Fruit fly (Drosophila melanogaster) S2 (cell line): Measurements from ENCODE around the gene PGRP-LD.

Source experiments
- CG8478 ChIP-seq: fragments of >200 bp; optimal IDR thresholded peaks from 2 replicates; lab custom pipeline; 2018
- CTCF ChIP-seq, 2 experiments: fragments of >200 bp; optimal IDR thresholded peaks; 2 replicates each; lab custom pipeline; 2018

The PGRP-LD gene

DNA sequence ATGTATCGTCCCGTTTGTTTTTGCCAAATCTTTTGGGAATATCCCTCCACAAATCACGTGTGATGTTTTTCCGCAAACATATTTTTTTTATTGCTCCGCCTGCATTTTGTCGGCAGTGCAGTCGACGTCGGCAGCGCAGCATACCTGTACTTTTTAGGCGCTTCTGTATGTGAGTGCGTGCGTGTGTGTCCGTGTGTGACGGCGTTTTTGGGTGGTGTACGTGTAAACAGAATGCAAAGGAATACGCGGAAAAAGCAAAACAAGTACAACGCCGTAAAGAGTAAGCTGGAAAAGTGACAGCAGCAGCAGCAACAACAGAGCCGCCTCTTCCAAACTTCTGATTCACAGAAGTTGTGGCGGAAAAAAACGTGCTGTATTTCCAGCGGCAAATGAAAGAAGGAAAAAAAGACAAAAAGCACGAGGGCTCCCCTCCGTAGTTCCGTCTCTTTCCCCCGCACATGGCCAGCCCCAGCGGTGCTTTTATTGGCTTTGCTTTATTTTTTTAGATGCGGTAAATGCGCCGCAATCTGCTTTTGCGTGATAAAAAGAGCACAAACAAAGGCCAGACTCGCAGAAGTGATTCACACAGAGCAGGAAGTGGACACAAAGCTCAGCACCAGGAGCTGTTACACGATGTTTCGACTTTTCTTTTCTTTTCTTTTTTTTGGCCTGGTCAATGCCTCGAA, 9.6 kb upstream of the PGRP-LD start:
- TF ChIP-seq CG8478 (no peak), CTCF (optimal IDR thresholded peaks at IDR 0.05; lab: Kevin White, UChicago) (no peak)

DNA sequence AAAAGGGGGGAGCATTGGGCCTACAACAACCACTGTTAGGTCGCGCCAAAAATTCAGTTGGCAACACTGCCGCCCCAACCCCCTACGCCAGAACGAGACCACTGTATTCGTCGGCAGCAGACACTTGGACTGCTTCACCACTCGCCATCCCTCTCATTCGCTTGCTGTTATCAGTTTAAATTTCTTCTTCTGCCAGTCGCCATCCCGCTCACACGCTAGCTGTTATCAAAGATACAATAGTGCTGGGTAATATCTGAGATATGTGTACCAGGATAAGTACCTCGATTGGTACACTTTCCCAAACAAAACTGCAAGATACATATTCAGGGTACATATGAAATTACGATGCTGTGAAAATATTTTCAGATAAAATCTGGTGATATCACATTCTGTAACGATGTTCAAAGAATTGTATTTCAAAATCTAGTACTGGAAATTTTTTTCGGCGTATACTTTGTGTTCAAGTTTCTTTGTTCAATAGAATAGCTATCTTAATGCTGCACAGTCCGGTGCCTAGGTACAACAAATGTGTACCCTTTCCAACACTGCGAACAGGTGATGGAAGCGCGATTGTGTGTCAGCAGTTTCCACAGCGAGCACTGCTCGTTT, 8.9 kb upstream of the PGRP-LD start:
- no peak for TF ChIP-seq CG8478
- peak; percentile 38 to 61 for TF ChIP-seq CTCF (optimal IDR thresholded peaks at IDR 0.05; lab: Kevin White, UChicago)

dm6 chr3L:5774782-5775181, 5.1 kb upstream of the PGRP-LD start:
- TF ChIP-seq CTCF (optimal IDR thresholded peaks at IDR 0.05; lab: Kevin White, UChicago) (no peak), CG8478 (no peak)

- TF ChIP-seq CG8478 (no peak), CTCF (optimal IDR thresholded peaks at IDR 0.05; lab: Kevin White, UChicago) (no peak)
These were observed 2.7 kb upstream of the PGRP-LD start, which contains the start of gene vito for dm6 chr3L:5777114-5777513. Gene vito, minus strand, starts transcription at chr3L:5777333.

dm6 chr3L:5785237-5786062, 5.6 kb downstream of the PGRP-LD start:
- TF ChIP-seq CG8478 = no peak
- no peak for TF ChIP-seq CTCF (optimal IDR thresholded peaks at IDR 0.05; lab: Kevin White, UChicago)

- TF ChIP-seq CG8478 = no peak
- no peak for TF ChIP-seq CTCF (optimal IDR thresholded peaks at IDR 0.05; lab: Kevin White, UChicago)
These were observed 6.8 kb downstream of the PGRP-LD start, which contains the start of gene Cralbp for dm6 chr3L:5786604-5787003. Gene Cralbp, minus strand, starts transcription at chr3L:5786718.

DNA sequence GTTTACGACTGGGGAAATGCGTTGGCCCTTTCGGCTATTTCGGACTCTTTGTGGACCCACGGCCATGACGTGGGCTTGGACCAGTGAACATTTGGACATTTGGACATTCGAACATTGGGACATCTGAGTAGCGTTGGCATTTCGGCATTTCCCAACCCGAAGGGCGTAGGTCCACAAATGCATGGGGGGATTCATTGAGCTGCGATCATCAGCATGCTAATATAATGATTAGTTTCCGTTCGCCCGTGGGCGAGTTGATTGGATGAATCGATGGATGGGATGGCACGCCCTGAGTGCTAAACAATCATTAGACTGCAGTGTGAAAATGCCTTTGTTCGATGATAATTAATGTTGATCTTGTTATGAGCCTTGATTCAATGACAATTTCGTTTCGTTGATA, 7.6 kb downstream of the PGRP-LD start:
- TF ChIP-seq CTCF (optimal IDR thresholded peaks at IDR 0.05; lab: Kevin White, UChicago) (no peak), CG8478 (no peak)

DNA sequence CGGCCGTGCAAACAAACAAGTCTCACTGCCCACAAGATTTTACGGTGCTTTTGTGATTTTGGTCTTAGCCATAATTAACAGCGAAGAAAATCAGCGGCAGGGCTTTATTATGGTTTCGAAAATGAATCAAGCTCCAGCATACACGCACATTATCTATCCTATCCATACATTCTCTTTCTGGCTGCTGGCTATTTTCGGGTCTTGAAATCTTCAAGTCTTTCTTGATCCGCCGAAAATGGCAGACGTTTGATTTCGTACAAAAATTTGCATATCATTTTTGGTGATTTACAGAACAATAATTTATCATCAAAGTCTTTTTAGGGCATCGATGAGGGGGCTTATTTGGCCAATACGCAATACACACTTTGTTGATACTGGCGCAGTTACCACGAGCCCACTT, 9.0 kb downstream of the PGRP-LD start:
- TF ChIP-seq CG8478 (no peak), CTCF (optimal IDR thresholded peaks at IDR 0.05; lab: Kevin White, UChicago) (no peak)

DNA sequence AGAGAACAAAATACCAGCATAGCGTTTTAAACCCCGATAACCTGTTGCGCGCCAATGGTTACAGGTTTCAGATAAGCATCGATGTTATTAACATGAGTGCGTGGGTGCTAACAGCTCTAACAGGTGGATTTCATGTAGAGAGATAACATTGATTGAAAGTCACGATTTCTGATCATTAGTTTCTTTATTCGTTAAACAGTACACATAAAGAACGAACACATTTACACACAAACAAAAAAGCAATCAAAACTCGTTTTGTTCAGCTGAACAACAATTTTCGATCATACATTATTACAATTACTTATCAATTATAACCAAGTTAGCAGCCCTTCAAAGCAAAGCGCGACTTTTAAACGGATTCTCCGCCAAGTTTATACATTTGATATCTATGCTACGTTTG, 9.8 kb downstream of the PGRP-LD start:
- no peak for TF ChIP-seq CG8478
- TF ChIP-seq CTCF (optimal IDR thresholded peaks at IDR 0.05; lab: Kevin White, UChicago) = no peak

DNA sequence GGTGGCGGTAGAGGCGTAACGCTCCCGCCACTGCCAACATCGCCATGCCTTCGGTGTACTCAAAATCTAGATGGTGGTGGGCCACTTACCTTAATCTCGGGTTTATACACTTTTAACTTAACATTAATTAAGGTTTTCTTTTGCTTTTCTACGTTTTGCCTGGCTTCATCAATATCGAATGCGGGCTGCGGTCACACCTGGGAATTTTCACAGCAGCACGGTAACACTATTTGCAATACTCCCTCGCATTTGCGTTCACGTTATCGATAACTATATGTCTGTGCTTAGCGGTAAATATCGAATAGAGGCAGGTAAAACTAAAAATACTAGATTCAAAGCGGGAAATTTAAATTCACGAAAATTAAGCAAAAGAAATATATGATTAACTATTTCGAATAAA, 14.1 kb downstream of the PGRP-LD start, which contains the start of gene Bre1:
Bre1 (minus strand) TSS at position 226 of the 400 bp plus-strand sequence.
- no peak for TF ChIP-seq CG8478
- peak in 1 of 2 experiments; percentile 16 for TF ChIP-seq CTCF (optimal IDR thresholded peaks at IDR 0.05; lab: Kevin White, UChicago)

dm6 chr3L:5796493-5796998, 16.7 kb downstream of the PGRP-LD start, which contains the start of gene Tektin-C:
Gene Tektin-C, minus strand, starts transcription at chr3L:5796543.
- TF ChIP-seq CG8478 (no peak), CTCF (optimal IDR thresholded peaks at IDR 0.05; lab: Kevin White, UChicago) (no peak)

DNA sequence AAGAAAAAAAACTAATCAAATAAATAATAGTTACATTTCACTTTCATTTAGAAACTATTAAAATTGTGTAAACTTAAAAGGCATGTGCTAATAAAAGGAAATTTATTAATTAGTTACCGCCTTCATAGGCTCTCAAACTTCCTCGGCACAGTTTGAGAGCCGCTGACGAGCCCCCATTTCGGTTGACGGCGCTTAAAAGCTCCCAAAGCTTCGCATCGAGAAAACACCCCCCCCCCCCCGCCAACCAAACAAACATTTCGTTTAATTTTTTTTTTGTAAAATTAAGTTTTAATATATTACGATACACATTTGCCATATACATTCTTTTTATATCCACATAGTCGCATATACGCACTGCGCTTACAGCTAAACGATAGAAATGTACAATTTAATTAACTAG, 17.4 kb downstream of the PGRP-LD start:
- TF ChIP-seq CG8478 (no peak), CTCF (optimal IDR thresholded peaks at IDR 0.05; lab: Kevin White, UChicago) (no peak)

DNA sequence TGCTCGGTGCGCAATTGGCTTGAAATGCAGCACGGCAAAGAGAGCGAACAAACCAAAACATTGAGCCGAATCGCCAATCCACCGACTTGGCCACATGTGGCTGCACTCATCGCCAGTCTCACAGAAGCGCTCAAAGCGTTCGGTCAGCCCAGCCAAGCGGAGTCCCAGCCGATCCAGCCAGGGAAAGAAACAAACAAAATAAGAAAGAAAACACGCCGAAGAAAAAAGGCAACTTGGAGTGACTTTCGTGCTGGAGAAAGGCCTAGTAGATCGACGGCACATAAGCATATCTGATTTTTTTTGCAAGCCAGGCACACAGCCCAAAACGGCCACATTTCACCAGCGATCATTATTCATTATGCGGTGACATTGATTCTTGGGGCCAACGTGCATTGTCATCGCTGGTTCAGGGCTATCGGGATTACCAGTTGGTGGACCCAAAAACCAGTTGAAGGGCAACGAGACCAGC, 22.2 kb downstream of the PGRP-LD start:
- TF ChIP-seq CTCF (optimal IDR thresholded peaks at IDR 0.05; lab: Kevin White, UChicago) (no peak), CG8478 (no peak)

- TF ChIP-seq CG8478 (no peak), CTCF (optimal IDR thresholded peaks at IDR 0.05; lab: Kevin White, UChicago) (no peak)
These were observed 22.9 kb downstream of the PGRP-LD start, which contains the start of gene CG42272 for dm6 chr3L:5802733-5803132. Gene CG42272, plus strand, starts transcription at chr3L:5803033.

DNA sequence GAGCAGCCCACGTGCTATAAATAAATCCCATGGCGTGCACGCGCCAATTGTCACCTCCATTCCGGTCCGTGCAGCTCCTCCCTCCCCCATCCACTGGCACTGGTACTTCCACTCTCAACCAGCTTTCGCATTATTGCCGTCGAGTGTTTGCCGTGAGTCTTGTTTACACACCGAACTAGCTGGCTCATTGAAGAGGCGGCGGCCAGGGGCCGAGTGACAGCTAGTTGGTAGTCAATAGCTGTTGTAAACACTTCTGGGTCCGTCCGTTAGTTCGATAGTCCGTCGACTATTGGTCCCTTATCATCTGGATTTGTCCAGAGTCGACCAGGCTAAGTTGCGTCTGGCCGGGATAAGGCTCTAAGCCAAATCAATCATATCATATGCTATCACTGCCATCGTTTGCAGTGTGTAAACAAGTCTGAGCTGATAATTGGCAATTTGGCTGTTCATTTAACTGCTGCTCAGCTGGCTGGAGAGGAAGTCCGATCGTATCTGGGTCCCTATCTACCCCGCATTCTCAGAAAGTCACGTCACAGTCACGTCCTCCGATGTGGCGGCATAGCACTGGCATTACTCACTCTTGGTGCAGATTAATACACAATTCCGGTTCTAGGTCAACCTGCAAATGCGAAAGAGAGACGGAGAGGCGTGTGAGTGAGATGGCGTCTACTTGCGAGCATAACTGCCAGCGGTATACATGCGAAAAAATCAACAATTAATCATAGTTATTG, 27.7 kb downstream of the PGRP-LD start:
- TF ChIP-seq CG8478 (no peak), CTCF (optimal IDR thresholded peaks at IDR 0.05; lab: Kevin White, UChicago) (no peak)
